Worm (Caenorhabditis elegans) whole organism, L4 larva: ENCODE data around the gene cth-1.
A peak's percentile ranks its signal among the peaks of the same experiment; 100 is the strongest.

ENCODE experiments used
- F37D6.2 ChIP-seq: sonication (generic microtip); optimal IDR thresholded peaks from 2 replicates; lab custom pipeline; 2016; ENCODE audit warnings: mild to moderate bottlenecking, missing genetic modification characterization, missing compliant biosample characterization
- F49E8.2 ChIP-seq: sonication (generic microtip); optimal IDR thresholded peaks from 2 replicates; lab custom pipeline; 2016; ENCODE audit warnings: missing compliant biosample characterization, mild to moderate bottlenecking, missing genetic modification characterization, borderline replicate concordance
- R02D3.7 ChIP-seq: fragments of 150-350 bp; sonication (generic microtip); optimal IDR thresholded peaks from 3 replicates; lab custom pipeline; 2014; ENCODE audit warnings: missing biosample characterization, missing genetic modification characterization
- Y105C5A.15 ChIP-seq: fragments of 200-800 bp; sonication (Bioruptor generic); IDR thresholded peaks from 2 replicates; pipeline ENCODE4 v1.3.6; 2022; ENCODE audit warnings: missing genetic modification characterization, missing compliant biosample characterization
- Y75B8A.6 ChIP-seq: fragments of 200-800 bp; sonication (Bioruptor generic); IDR thresholded peaks from 2 replicates; pipeline ENCODE4 v1.3.6; 2022; ENCODE audit warnings: missing genetic modification reagents, missing genetic modification characterization, missing compliant biosample characterization
- ama-1 ChIP-seq: fragments of 150-350 bp; optimal IDR thresholded peaks from 2 replicates; lab custom pipeline; 2014; ENCODE audit warnings: inconsistent platforms, mixed read lengths
- attf-4 ChIP-seq: sonication (generic microtip); optimal IDR thresholded peaks from 3 replicates; lab custom pipeline; 2017; ENCODE audit warnings: missing biosample characterization, missing genetic modification characterization
- ceh-32 ChIP-seq: sonication (generic microtip); optimal IDR thresholded peaks from 2 replicates; lab custom pipeline; 2016; ENCODE audit warnings: mild to moderate bottlenecking, missing genetic modification characterization, missing compliant biosample characterization; ENCODE audit not compliant: poor library complexity
- ceh-44 ChIP-seq: fragments of 200-800 bp; sonication (Bioruptor generic); IDR thresholded peaks from 2 replicates; pipeline ENCODE4 v1.3.6; 2022; ENCODE audit warnings: missing genetic modification reagents, missing genetic modification characterization, missing compliant biosample characterization
- ceh-82 ChIP-seq: sonication (generic microtip); optimal IDR thresholded peaks from 2 replicates; lab custom pipeline; 2017; ENCODE audit warnings: missing biosample characterization, missing genetic modification characterization
- daf-12 ChIP-seq: fragments of 150-350 bp; optimal IDR thresholded peaks from 2 replicates; lab custom pipeline; 2014; ENCODE audit warnings: missing biosample characterization, missing genetic modification reagents, missing genetic modification characterization
- daf-16 ChIP-seq, 3 experiments: sonication (generic microtip); optimal IDR thresholded peaks; 2 replicates each; lab custom pipeline; 2016 to 2017; ENCODE audit warnings: missing genetic modification characterization in 3 of 3, missing genetic modification reagents in 3 of 3, mild to moderate bottlenecking in 2 of 3, missing compliant biosample characterization in 2 of 3, missing biosample characterization in 1 of 3, moderate library complexity in 1 of 3
- dmd-6 ChIP-seq: fragments of 200-800 bp; sonication (Bioruptor generic); IDR thresholded peaks from 2 replicates; pipeline ENCODE4 v1.3.6; 2022; ENCODE audit warnings: missing genetic modification reagents, missing genetic modification characterization, missing compliant biosample characterization
- dpl-1 ChIP-seq: fragments of 150-350 bp; optimal IDR thresholded peaks from 2 replicates; lab custom pipeline; 2014; ENCODE audit warnings: missing biosample characterization, missing genetic modification reagents, missing genetic modification characterization
- dve-1 ChIP-seq: sonication (generic microtip); optimal IDR thresholded peaks from 2 replicates; lab custom pipeline; 2017; ENCODE audit warnings: antibody characterized with exemption, mild to moderate bottlenecking, missing genetic modification characterization, missing compliant biosample characterization; ENCODE audit not compliant: insufficient read depth
- fos-1 ChIP-seq: fragments of 150-350 bp; optimal IDR thresholded peaks from 2 replicates; lab custom pipeline; 2014; ENCODE audit warnings: missing biosample characterization, missing genetic modification characterization
- hif-1 ChIP-seq, 2 experiments: sonication (generic microtip); optimal IDR thresholded peaks; 2 replicates each; lab custom pipeline; 2016 to 2017; ENCODE audit warnings: missing compliant biosample characterization in 2 of 2, missing genetic modification characterization in 2 of 2, missing genetic modification reagents in 2 of 2, missing genotype in 2 of 2, mild to moderate bottlenecking in 1 of 2
- hlh-11 ChIP-seq: fragments of 200-800 bp; sonication (Bioruptor generic); optimal IDR thresholded peaks from 2 replicates; lab custom pipeline; 2018; ENCODE audit warnings: mild to moderate bottlenecking, missing genetic modification characterization, missing compliant biosample characterization
- lin-13 ChIP-seq: fragments of 150-350 bp; optimal IDR thresholded peaks from 2 replicates; lab custom pipeline; 2014; ENCODE audit warnings: missing biosample characterization, missing genetic modification reagents, missing genetic modification characterization
- lin-38 ChIP-seq: fragments of 200-800 bp; sonication (Bioruptor generic); IDR thresholded peaks from 2 replicates; pipeline ENCODE4 v1.3.6; 2022; ENCODE audit warnings: missing genetic modification reagents, missing genetic modification characterization, missing compliant biosample characterization
- lsy-2 ChIP-seq, 2 experiments: fragments of 150-350 bp in 1 of 2; sonication (generic microtip) in 1 of 2; optimal IDR thresholded peaks; 2 replicates each; lab custom pipeline; 2014 to 2017; ENCODE audit warnings: missing biosample characterization in 2 of 2, missing genetic modification characterization in 2 of 2
- madf-5 ChIP-seq, 2 experiments: fragments of 200-800 bp; sonication (Bioruptor generic); IDR thresholded peaks; 2 replicates each; pipeline ENCODE4 v1.3.6; 2022; ENCODE audit warnings: missing compliant biosample characterization in 2 of 2, missing genetic modification characterization in 2 of 2
- mep-1 ChIP-seq: fragments of 150-350 bp; sonication (generic microtip); optimal IDR thresholded peaks from 3 replicates; lab custom pipeline; 2014; ENCODE audit warnings: missing biosample characterization, missing genetic modification characterization
- nhr-10 ChIP-seq: fragments of 150-350 bp; optimal IDR thresholded peaks from 2 replicates; lab custom pipeline; 2014; ENCODE audit warnings: missing biosample characterization, missing genetic modification characterization
- nhr-28 ChIP-seq: fragments of 150-350 bp; optimal IDR thresholded peaks from 2 replicates; lab custom pipeline; 2014; ENCODE audit warnings: missing biosample characterization, missing genetic modification characterization
- nhr-42 ChIP-seq: fragments of 200-800 bp; sonication (Bioruptor generic); IDR thresholded peaks from 2 replicates; pipeline ENCODE4 v1.3.6; 2022; ENCODE audit warnings: missing genetic modification characterization, missing compliant biosample characterization
- nhr-48 ChIP-seq: sonication (generic microtip); optimal IDR thresholded peaks from 2 replicates; lab custom pipeline; 2016; ENCODE audit warnings: mild to moderate bottlenecking, missing genetic modification characterization, missing compliant biosample characterization
- nhr-6 ChIP-seq: fragments of 150-350 bp; optimal IDR thresholded peaks from 2 replicates; lab custom pipeline; 2014; ENCODE audit warnings: missing biosample characterization, missing genetic modification characterization
- nhr-76 ChIP-seq: fragments of 150-350 bp; optimal IDR thresholded peaks from 2 replicates; lab custom pipeline; 2014; ENCODE audit warnings: missing biosample characterization, missing genetic modification characterization
- nhr-77 ChIP-seq: fragments of 150-350 bp; optimal IDR thresholded peaks from 2 replicates; lab custom pipeline; 2014; ENCODE audit warnings: missing biosample characterization, missing genetic modification characterization
- php-3 ChIP-seq: fragments of 200-800 bp; sonication (Bioruptor generic); IDR thresholded peaks from 2 replicates; pipeline ENCODE4 v1.3.6; 2022; ENCODE audit warnings: missing genetic modification reagents, missing genetic modification characterization, missing compliant biosample characterization
- pqm-1 ChIP-seq: sonication (generic microtip); optimal IDR thresholded peaks from 2 replicates; lab custom pipeline; 2017; ENCODE audit warnings: missing biosample characterization, missing genetic modification characterization
- skn-1 ChIP-seq: fragments of 150-350 bp; optimal IDR thresholded peaks from 2 replicates; lab custom pipeline; 2014; ENCODE audit warnings: missing biosample characterization, missing genetic modification characterization
- spr-3 ChIP-seq: fragments of 200-800 bp; sonication (Bioruptor generic); optimal IDR thresholded peaks from 2 replicates; lab custom pipeline; 2018; ENCODE audit warnings: mild to moderate bottlenecking, missing genetic modification characterization, missing compliant biosample characterization
- tra-1 ChIP-seq: fragments of 200-800 bp; sonication (Bioruptor generic); IDR thresholded peaks from 2 replicates; pipeline ENCODE4 v1.3.6; 2022; ENCODE audit warnings: missing genetic modification reagents, missing genetic modification characterization, missing compliant biosample characterization
- unc-130 ChIP-seq: sonication (generic microtip); optimal IDR thresholded peaks from 2 replicates; lab custom pipeline; 2016; ENCODE audit warnings: missing genetic modification reagents, missing genetic modification characterization, missing compliant biosample characterization
- unc-62 ChIP-seq, 3 experiments: fragments of 150-350 bp in 1 of 3; sonication (generic microtip); optimal IDR thresholded peaks in 2 of 3; peaks in 1 of 3; 1 replicate in 1 of 3; 2 replicates in 2 of 3; lab custom pipeline; 2014 to 2017; ENCODE audit warnings: missing biosample characterization in 3 of 3, missing genetic modification characterization in 3 of 3, missing genetic modification reagents in 3 of 3, missing genotype in 1 of 3
- zip-2 ChIP-seq: fragments of 150-350 bp; optimal IDR thresholded peaks from 2 replicates; lab custom pipeline; 2014; ENCODE audit warnings: missing biosample characterization, missing genetic modification characterization

cth-1 gene

ce11 chrV:16071167-16071566 is 29.3 kb upstream of the cth-1 start, which contains the start of gene nhr-176:
TSS of gene nhr-176 (plus strand) at chrV:16071325.
- TF ChIP-seq dpl-1 (no peak), spr-3 (GFP tag; lab: Kevin White, UChicago) (no peak), nhr-6 (tag; lab: Kevin White, UChicago) (no peak), unc-130 (no peak), dve-1 (peak; percentile 43), pqm-1 (tag; lab: Kevin White, UChicago) (peak; percentile 23), skn-1 (no peak), ceh-32 (tag; lab: Kevin White, UChicago) (no peak), unc-62 (GFP tag; optimal IDR thresholded peaks at IDR 0.05 in 1 of 2; lab: Kevin White, UChicago) (peak in 1 of 2 experiments; percentile 62), unc-62 (tag; optimal IDR thresholded peaks at IDR 0.05; lab: Kevin White, UChicago) (no peak), mep-1 (tag; lab: Kevin White, UChicago) (no peak), daf-16 (GFP tag; optimal IDR thresholded peaks at IDR 0.05; lab: Kevin White, UChicago) (no peak), daf-16 (tag; optimal IDR thresholded peaks at IDR 0.05; lab: Kevin White, UChicago) (peak; percentile 54), nhr-28 (peak; percentile 89), dmd-6 (peak; percentile 40; the same call in 1 of the 2 replicates), nhr-10 (no peak)

ce11 chrV:16073856-16074255 is 26.6 kb upstream of the cth-1 start, which contains the start of gene srj-10:
TSS of gene srj-10 (minus strand) at chrV:16073956.
- no peak for TF ChIP-seq ama-1 (lab: Kevin White, UChicago)
- TF ChIP-seq tra-1, result no peak
- no peak for TF ChIP-seq mep-1 (tag; lab: Kevin White, UChicago)
- no peak for TF ChIP-seq lsy-2 (tag; optimal IDR thresholded peaks at IDR 0.05; lab: Kevin White, UChicago)
- TF ChIP-seq ceh-44 (GFP tag; lab: Robert Waterston, UW), result no peak
- no peak for TF ChIP-seq lin-38
- TF ChIP-seq Y105C5A.15 (GFP tag; lab: Robert Waterston, UW), result no peak
- TF ChIP-seq unc-130, result no peak
- TF ChIP-seq hif-1 (tag; optimal IDR thresholded peaks at IDR 0.05; lab: Kevin White, UChicago), result no peak
- TF ChIP-seq madf-5 (GFP tag; IDR thresholded peaks at IDR 0.05; lab: Robert Waterston, UW), result no peak
- TF ChIP-seq F49E8.2 (tag; lab: Kevin White, UChicago), result no peak
- TF ChIP-seq fos-1 (tag; lab: Kevin White, UChicago), result no peak

- TF ChIP-seq daf-12 (tag; lab: Kevin White, UChicago) (no peak), hif-1 (tag; optimal IDR thresholded peaks at IDR 0.05; lab: Kevin White, UChicago) (no peak), pqm-1 (tag; lab: Kevin White, UChicago) (peak; percentile 73), nhr-77 (peak; percentile 52), dve-1 (peak; percentile 79), ceh-32 (tag; lab: Kevin White, UChicago) (no peak), ceh-82 (tag; lab: Kevin White, UChicago) (no peak), daf-16 (GFP tag; optimal IDR thresholded peaks at IDR 0.05; lab: Kevin White, UChicago) (no peak), daf-16 (tag; optimal IDR thresholded peaks at IDR 0.05; lab: Kevin White, UChicago) (peak; percentile 83), zip-2 (tag; lab: Kevin White, UChicago) (no peak), F37D6.2 (no peak), attf-4 (tag; lab: Kevin White, UChicago) (no peak), nhr-42 (GFP tag; lab: Robert Waterston, UW) (no peak), nhr-76 (tag; lab: Kevin White, UChicago) (no peak), nhr-28 (peak; percentile 74), dmd-6 (peak; percentile 74), hlh-11 (tag; lab: Kevin White, UChicago) (peak; percentile 49), R02D3.7 (tag; lab: Kevin White, UChicago) (no peak)
Measured at ce11 chrV:16075250-16075709, 25.2 kb upstream of the cth-1 start, which contains the start of the genes F14H3.12 and srj-29. TSS of gene F14H3.12 (minus strand) at chrV:16075323. TSS of gene srj-29 (plus strand) at chrV:16075659.

- TF ChIP-seq Y75B8A.6 (no peak), dmd-6 (peak; percentile 76), dve-1 (peak; percentile 41), php-3 (GFP tag; lab: Robert Waterston, UW) (peak; percentile 68; the same call in 1 of the 2 replicates), nhr-28 (peak; percentile 84), nhr-48 (tag; lab: Kevin White, UChicago) (peak; percentile 14), lin-13 (no peak), nhr-76 (tag; lab: Kevin White, UChicago) (no peak), pqm-1 (tag; lab: Kevin White, UChicago) (peak; percentile 74), daf-16 (GFP tag; optimal IDR thresholded peaks at IDR 0.05; lab: Kevin White, UChicago) (no peak), daf-16 (tag; optimal IDR thresholded peaks at IDR 0.05; lab: Kevin White, UChicago) (peak; percentile 42), unc-62 (GFP tag; optimal IDR thresholded peaks at IDR 0.05 in 1 of 2; lab: Kevin White, UChicago) (peak in 1 of 2 experiments; percentile 0), unc-62 (tag; optimal IDR thresholded peaks at IDR 0.05; lab: Kevin White, UChicago) (no peak)
Measured at ce11 chrV:16080039-16080438, 20.4 kb upstream of the cth-1 start.
